Worm (Caenorhabditis elegans): ENCODE measurements around the gene B0491.6.

B0491.6 gene

ce11 chrII:11371981-11372380 is 23.8 kb upstream of the B0491.6 start, which contains the start of gene C33B4.2:
Gene C33B4.2 (minus strand): TSS chrII:11372145.
- TF ChIP-seq T22C8.4 (GFP tag; IDR thresholded peaks at IDR 0.05) = no peak
- TF ChIP-seq klf-2 (GFP tag; conservative IDR thresholded peaks at IDR 0.05) = no peak
- TF ChIP-seq cog-1 (tag; optimal IDR thresholded peaks at IDR 0.05) = no peak
- TF ChIP-seq ref-1 (GFP tag; conservative IDR thresholded peaks at IDR 0.05) = no peak
- no peak for TF ChIP-seq med-1 (GFP tag; optimal IDR thresholded peaks at IDR 0.05; ENCODE audit: insufficient read depth)
- no peak for TF ChIP-seq ztf-29 (GFP tag; IDR thresholded peaks at IDR 0.05)
- no peak for TF ChIP-seq tab-1 (GFP tag; IDR thresholded peaks at IDR 0.05)
- TF ChIP-seq flt-1 (GFP tag; IDR thresholded peaks at IDR 0.05) = no peak
- TF ChIP-seq ztf-23 (GFP tag; IDR thresholded peaks at IDR 0.05) = no peak

DNA sequence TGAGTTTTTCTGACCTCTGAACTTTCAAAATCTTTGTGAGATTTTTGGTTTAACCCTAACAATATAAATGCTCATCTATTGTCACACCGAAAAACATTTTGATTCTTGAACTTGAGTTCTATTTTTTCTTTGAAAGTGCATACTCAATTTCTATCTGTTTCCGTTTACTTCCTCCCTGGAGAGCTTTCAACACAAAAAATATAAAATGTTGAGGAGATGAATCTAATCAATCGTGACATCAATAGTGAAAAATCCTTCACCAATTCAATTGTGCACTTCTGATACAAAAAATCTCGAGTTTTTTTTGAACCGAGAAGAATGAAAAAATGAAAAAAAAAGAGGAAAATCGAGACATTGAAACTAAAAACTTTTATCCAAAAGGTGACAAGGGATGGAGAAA is 13.6 kb upstream of the B0491.6 start:
- TF ChIP-seq klf-2 (GFP tag; conservative IDR thresholded peaks at IDR 0.05) = no peak
- TF ChIP-seq tab-1 (GFP tag; IDR thresholded peaks at IDR 0.05) = no peak
- TF ChIP-seq ztf-23 (GFP tag; IDR thresholded peaks at IDR 0.05) = no peak
- no peak for TF ChIP-seq T22C8.4 (GFP tag; IDR thresholded peaks at IDR 0.05)
- no peak for TF ChIP-seq flt-1 (GFP tag; IDR thresholded peaks at IDR 0.05)

DNA sequence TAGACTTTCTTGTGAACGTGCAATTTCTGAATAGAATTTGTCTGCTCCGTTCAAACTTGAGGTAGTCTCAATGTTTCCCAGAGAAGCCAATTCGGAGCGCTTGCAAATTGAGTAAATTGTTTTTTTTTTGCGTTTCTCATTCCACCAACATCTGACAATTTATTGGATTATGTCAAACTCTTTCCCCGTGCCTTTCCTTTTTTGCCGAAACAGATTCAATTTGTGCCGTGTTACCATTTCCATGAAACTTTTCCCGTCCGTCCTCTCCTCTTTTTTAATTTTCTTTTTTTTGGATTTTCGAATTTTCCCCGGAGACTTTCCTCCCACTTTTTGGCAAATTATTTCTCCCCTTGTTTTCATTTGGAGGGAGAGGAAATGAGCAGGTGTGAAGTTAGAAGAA is 5.3 kb upstream of the B0491.6 start:
- TF ChIP-seq T22C8.4 (GFP tag; IDR thresholded peaks at IDR 0.05) = no peak
- TF ChIP-seq med-1 (GFP tag; optimal IDR thresholded peaks at IDR 0.05; ENCODE audit: insufficient read depth) = no peak
- TF ChIP-seq cog-1 (tag; optimal IDR thresholded peaks at IDR 0.05) = no peak
- no peak for TF ChIP-seq ref-1 (GFP tag; conservative IDR thresholded peaks at IDR 0.05)
- no peak for TF ChIP-seq ztf-29 (GFP tag; IDR thresholded peaks at IDR 0.05)
- TF ChIP-seq ztf-23 (GFP tag; IDR thresholded peaks at IDR 0.05) = no peak
- no peak for TF ChIP-seq klf-2 (GFP tag; conservative IDR thresholded peaks at IDR 0.05)
- TF ChIP-seq flt-1 (GFP tag; IDR thresholded peaks at IDR 0.05) = no peak
- TF ChIP-seq tab-1 (GFP tag; IDR thresholded peaks at IDR 0.05) = no peak

DNA sequence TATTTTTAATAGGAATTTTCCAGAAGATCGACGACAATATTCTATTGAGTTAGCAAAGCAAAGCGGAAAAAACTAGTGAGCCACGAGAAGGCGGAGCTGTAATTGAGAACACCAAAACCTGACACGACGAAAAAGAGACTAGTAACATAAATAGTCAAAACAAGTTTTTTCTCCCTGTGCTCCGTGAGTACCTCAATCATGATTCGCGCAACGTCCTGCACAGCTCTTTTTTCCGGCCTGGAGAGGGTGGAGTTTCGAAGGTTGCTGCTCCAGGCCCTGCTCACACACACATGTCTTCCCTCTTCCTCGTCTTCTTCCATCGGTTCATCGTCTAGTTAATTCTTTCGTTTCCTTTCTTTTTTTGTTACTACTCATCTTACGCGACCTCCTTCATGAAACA is 3.5 kb upstream of the B0491.6 start, which contains the start of gene clh-2:
clh-2 (plus strand) TSS at position 301 of the 400 bp plus-strand sequence.
- TF ChIP-seq med-1 (GFP tag; optimal IDR thresholded peaks at IDR 0.05; ENCODE audit: insufficient read depth) (no peak), ztf-29 (GFP tag; IDR thresholded peaks at IDR 0.05) (no peak), T22C8.4 (GFP tag; IDR thresholded peaks at IDR 0.05) (no peak), cog-1 (tag; optimal IDR thresholded peaks at IDR 0.05) (no peak), ref-1 (GFP tag; conservative IDR thresholded peaks at IDR 0.05) (no peak), ztf-23 (GFP tag; IDR thresholded peaks at IDR 0.05) (no peak), tab-1 (GFP tag; IDR thresholded peaks at IDR 0.05) (no peak), flt-1 (GFP tag; IDR thresholded peaks at IDR 0.05) (no peak), klf-2 (GFP tag; conservative IDR thresholded peaks at IDR 0.05) (no peak)

DNA sequence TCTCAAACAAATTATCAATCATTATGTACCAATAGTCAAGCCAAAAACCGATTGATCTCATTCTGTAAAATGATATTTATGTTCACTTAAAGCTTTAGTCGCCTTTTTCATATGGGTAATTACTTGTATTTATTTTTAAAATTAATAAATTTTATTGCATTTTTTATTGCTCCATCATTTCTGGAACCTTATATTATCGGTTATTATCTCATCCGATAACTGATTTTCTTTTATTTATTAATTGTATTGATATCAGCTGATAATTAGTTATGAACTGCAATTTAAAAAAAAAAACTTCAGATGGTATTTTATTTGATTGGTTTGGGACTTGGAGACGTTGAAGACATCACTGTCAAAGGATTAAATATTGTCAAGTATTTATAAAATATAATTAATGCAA is 1.7 kb upstream of the B0491.6 start, which contains the start of gene dph-5:
dph-5 (plus strand) TSS at position 301 of the 400 bp plus-strand sequence.
- TF ChIP-seq klf-2 (GFP tag; conservative IDR thresholded peaks at IDR 0.05) = no peak
- no peak for TF ChIP-seq ref-1 (GFP tag; conservative IDR thresholded peaks at IDR 0.05)
- no peak for TF ChIP-seq tab-1 (GFP tag; IDR thresholded peaks at IDR 0.05)
- no peak for TF ChIP-seq med-1 (GFP tag; optimal IDR thresholded peaks at IDR 0.05; ENCODE audit: insufficient read depth)
- TF ChIP-seq ztf-29 (GFP tag; IDR thresholded peaks at IDR 0.05) = no peak
- no peak for TF ChIP-seq cog-1 (tag; optimal IDR thresholded peaks at IDR 0.05)
- no peak for TF ChIP-seq ztf-23 (GFP tag; IDR thresholded peaks at IDR 0.05)
- TF ChIP-seq flt-1 (GFP tag; IDR thresholded peaks at IDR 0.05) = no peak
- no peak for TF ChIP-seq T22C8.4 (GFP tag; IDR thresholded peaks at IDR 0.05)

DNA sequence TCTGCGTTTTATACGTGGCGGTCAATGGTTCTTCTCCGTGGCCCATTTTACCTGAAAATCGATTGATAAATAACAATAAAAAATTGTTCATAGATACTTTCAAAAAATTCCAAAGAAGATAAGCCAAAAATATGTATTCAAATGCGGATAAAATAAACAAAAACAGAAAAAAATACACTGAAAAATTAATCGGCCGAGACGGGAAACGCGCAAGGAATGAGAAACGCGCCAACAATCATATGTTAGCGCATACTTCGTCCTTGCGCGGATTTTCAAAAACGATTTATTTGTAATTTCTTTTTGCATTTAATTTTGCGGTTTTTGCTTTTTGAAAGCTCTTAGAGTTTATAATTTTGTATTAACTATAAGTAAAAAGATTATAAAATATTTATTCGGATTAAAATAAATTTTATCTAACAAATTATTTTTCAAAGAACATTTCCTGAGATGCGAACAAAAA is 2.5 kb downstream of the B0491.6 start, which contains the start of gene nduf-11:
nduf-11 (minus strand) TSS at position 51 of the 460 bp plus-strand sequence.
- TF ChIP-seq flt-1 (GFP tag; IDR thresholded peaks at IDR 0.05) (peak; percentile 84), klf-2 (GFP tag; conservative IDR thresholded peaks at IDR 0.05) (no peak), ref-1 (GFP tag; conservative IDR thresholded peaks at IDR 0.05) (no peak), med-1 (GFP tag; optimal IDR thresholded peaks at IDR 0.05; ENCODE audit: insufficient read depth) (peak; percentile 6), tab-1 (GFP tag; IDR thresholded peaks at IDR 0.05) (no peak; the same call in 1 of the 2 replicates), cog-1 (tag; optimal IDR thresholded peaks at IDR 0.05) (peak; percentile 70), ztf-23 (GFP tag; IDR thresholded peaks at IDR 0.05) (peak; percentile 68; the same call in 1 of the 2 replicates), T22C8.4 (GFP tag; IDR thresholded peaks at IDR 0.05) (no peak), ztf-29 (GFP tag; IDR thresholded peaks at IDR 0.05) (no peak)

DNA sequence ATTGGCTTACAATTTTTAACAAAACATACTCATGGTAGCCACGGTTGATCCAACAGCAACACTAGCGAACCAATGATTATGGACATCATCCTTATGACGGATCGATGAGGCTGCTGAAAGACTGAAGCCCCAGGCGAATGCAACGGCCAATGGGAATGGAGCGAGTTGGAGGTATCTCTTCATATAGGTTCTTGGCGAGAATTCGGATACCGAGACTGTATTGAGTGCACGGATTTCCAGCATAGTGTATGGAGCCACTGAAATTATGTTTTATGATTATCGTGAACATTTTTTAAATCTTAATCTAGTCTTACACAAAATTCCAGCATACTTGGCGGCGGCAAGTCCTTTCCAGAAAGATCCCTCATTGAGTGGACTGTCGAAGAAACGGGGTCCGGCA is 3.6 kb downstream of the B0491.6 start:
- TF ChIP-seq ztf-23 (GFP tag; IDR thresholded peaks at IDR 0.05) (no peak), ref-1 (GFP tag; conservative IDR thresholded peaks at IDR 0.05) (no peak), ztf-29 (GFP tag; IDR thresholded peaks at IDR 0.05) (no peak), cog-1 (tag; optimal IDR thresholded peaks at IDR 0.05) (no peak), tab-1 (GFP tag; IDR thresholded peaks at IDR 0.05) (no peak), flt-1 (GFP tag; IDR thresholded peaks at IDR 0.05) (no peak), T22C8.4 (GFP tag; IDR thresholded peaks at IDR 0.05) (no peak), klf-2 (GFP tag; conservative IDR thresholded peaks at IDR 0.05) (no peak), med-1 (GFP tag; optimal IDR thresholded peaks at IDR 0.05; ENCODE audit: insufficient read depth) (no peak)

DNA sequence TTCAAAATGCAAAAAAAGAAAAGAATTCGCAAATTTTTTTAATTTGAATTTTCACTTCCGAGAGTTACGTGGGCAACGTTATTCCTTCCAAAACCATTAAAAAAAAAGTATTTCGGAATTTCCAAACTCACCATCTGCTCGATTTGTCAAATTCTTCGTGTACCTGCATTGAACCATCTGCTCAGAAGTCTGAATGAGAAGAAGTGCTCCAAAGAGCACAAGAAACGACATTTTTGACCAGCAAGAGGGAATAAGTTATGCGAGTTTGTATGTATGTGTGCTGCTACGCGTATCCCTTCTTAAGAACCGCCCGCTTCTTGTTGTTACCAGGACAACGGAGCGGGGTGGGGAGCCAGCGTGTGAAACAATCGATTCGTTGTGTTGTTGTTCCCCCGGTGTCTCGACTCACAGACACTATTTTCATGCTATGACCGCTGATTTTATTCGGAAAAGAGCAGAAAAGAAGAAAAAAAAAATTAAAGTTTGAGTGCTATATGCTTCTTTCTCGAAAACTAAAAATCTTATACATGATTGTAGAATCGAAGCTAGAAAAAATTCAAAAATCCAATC is 4.8 kb downstream of the B0491.6 start, which contains the start of gene lgc-20:
lgc-20 (minus strand) TSS at position 311 of the 570 bp plus-strand sequence.
- no peak for TF ChIP-seq ztf-29 (GFP tag; IDR thresholded peaks at IDR 0.05)
- TF ChIP-seq flt-1 (GFP tag; IDR thresholded peaks at IDR 0.05) = no peak
- TF ChIP-seq tab-1 (GFP tag; IDR thresholded peaks at IDR 0.05) = no peak
- TF ChIP-seq cog-1 (tag; optimal IDR thresholded peaks at IDR 0.05) = no peak
- no peak for TF ChIP-seq ztf-23 (GFP tag; IDR thresholded peaks at IDR 0.05)
- TF ChIP-seq ref-1 (GFP tag; conservative IDR thresholded peaks at IDR 0.05) = no peak
- no peak for TF ChIP-seq med-1 (GFP tag; optimal IDR thresholded peaks at IDR 0.05; ENCODE audit: insufficient read depth)
- TF ChIP-seq klf-2 (GFP tag; conservative IDR thresholded peaks at IDR 0.05) = no peak
- no peak for TF ChIP-seq T22C8.4 (GFP tag; IDR thresholded peaks at IDR 0.05)

- TF ChIP-seq T22C8.4 (GFP tag; IDR thresholded peaks at IDR 0.05) = no peak
- no peak for TF ChIP-seq klf-2 (GFP tag; conservative IDR thresholded peaks at IDR 0.05)
- no peak for TF ChIP-seq tab-1 (GFP tag; IDR thresholded peaks at IDR 0.05)
- TF ChIP-seq flt-1 (GFP tag; IDR thresholded peaks at IDR 0.05) = no peak
- no peak for TF ChIP-seq ztf-23 (GFP tag; IDR thresholded peaks at IDR 0.05)
- TF ChIP-seq ztf-29 (GFP tag; IDR thresholded peaks at IDR 0.05) = no peak
- TF ChIP-seq med-1 (GFP tag; optimal IDR thresholded peaks at IDR 0.05; ENCODE audit: insufficient read depth) = no peak
- no peak for TF ChIP-seq cog-1 (tag; optimal IDR thresholded peaks at IDR 0.05)
- TF ChIP-seq ref-1 (GFP tag; conservative IDR thresholded peaks at IDR 0.05) = no peak
Measured at ce11 chrII:11339507-11339906, 8.6 kb downstream of the B0491.6 start, which contains the start of gene rmd-3. Gene rmd-3 (minus strand): TSS chrII:11339607.

Measured in whole organism, midembryonic.